Fruit fly (Drosophila melanogaster) whole organism, prepupa: ENCODE data around the gene t-cup.

Experiments
- Blimp-1 ChIP-seq: fragments of 200-800 bp; sonication (Bioruptor generic); optimal IDR thresholded peaks from 3 replicates; lab custom pipeline; 2017; ENCODE audit warnings: missing biosample characterization, missing genetic modification characterization, mild to moderate bottlenecking, moderate library complexity, missing genetic modification reagents
- CG10631 ChIP-seq: fragments of 200-800 bp; sonication (Bioruptor generic); optimal IDR thresholded peaks from 2 replicates; lab custom pipeline; 2016; ENCODE audit warnings: missing biosample characterization, missing genetic modification characterization
- CG10669 ChIP-seq: fragments of 200-800 bp; sonication (Bioruptor generic); optimal IDR thresholded peaks from 3 replicates; lab custom pipeline; 2018; ENCODE audit warnings: missing biosample characterization, mild to moderate bottlenecking, missing genetic modification characterization, moderate library complexity
- CG11294 ChIP-seq: fragments of 200-800 bp; sonication (Bioruptor generic); IDR thresholded peaks from 2 replicates; pipeline ENCODE4 v1.3.6; 2022; ENCODE audit warnings: missing biosample characterization, missing genetic modification characterization
- CG11762 ChIP-seq: fragments of 200-800 bp; sonication (Bioruptor generic); optimal IDR thresholded peaks from 3 replicates; lab custom pipeline; 2016; ENCODE audit warnings: missing biosample characterization, missing genetic modification characterization; ENCODE audit not compliant: insufficient read depth
- CG11902 ChIP-seq: fragments of 200-800 bp; sonication (Bioruptor generic); optimal IDR thresholded peaks from 3 replicates; lab custom pipeline; 2016; ENCODE audit warnings: missing biosample characterization, missing genetic modification characterization
- CG1621 ChIP-seq: fragments of 200-800 bp; sonication (Bioruptor generic); optimal IDR thresholded peaks from 3 replicates; lab custom pipeline; 2018; ENCODE audit warnings: missing biosample characterization, mild to moderate bottlenecking, missing genetic modification characterization
- CG16779 ChIP-seq: fragments of 200-800 bp; sonication (Bioruptor generic); optimal IDR thresholded peaks from 3 replicates; lab custom pipeline; 2017; ENCODE audit warnings: missing biosample characterization, mild to moderate bottlenecking, missing genetic modification characterization
- CG3032 ChIP-seq: fragments of 200-800 bp; optimal IDR thresholded peaks from 2 replicates; lab custom pipeline; 2019; ENCODE audit warnings: missing biosample characterization, mild to moderate bottlenecking, missing genetic modification characterization, moderate library complexity
- CG31627 ChIP-seq: fragments of 200-800 bp; sonication (Bioruptor generic); optimal IDR thresholded peaks from 3 replicates; lab custom pipeline; 2016; ENCODE audit warnings: missing biosample characterization, missing genetic modification characterization
- CG32006 ChIP-seq: fragments of 200-800 bp; sonication (Bioruptor generic); optimal IDR thresholded peaks from 3 replicates; lab custom pipeline; 2017; ENCODE audit warnings: missing biosample characterization, mild to moderate bottlenecking, missing genetic modification characterization
- CG34406 ChIP-seq: fragments of 200-800 bp; sonication (Bioruptor generic); optimal IDR thresholded peaks from 3 replicates; lab custom pipeline; 2016; ENCODE audit warnings: missing biosample characterization, missing genetic modification characterization
- CG3919 ChIP-seq: fragments of 200-800 bp; sonication (Bioruptor generic); optimal IDR thresholded peaks from 3 replicates; lab custom pipeline; 2016; ENCODE audit warnings: missing biosample characterization, missing genetic modification characterization
- CG4318 ChIP-seq: fragments of 200-800 bp; sonication (Bioruptor generic); optimal IDR thresholded peaks from 3 replicates; lab custom pipeline; 2017; ENCODE audit warnings: missing biosample characterization, mild to moderate bottlenecking, missing genetic modification characterization
- CG6163 ChIP-seq: fragments of 200-800 bp; sonication (Bioruptor generic); IDR thresholded peaks from 3 replicates; pipeline ENCODE4 v1.3.6; 2022; ENCODE audit warnings: missing biosample characterization, missing genetic modification characterization
- CG6276 ChIP-seq: fragments of 200-800 bp; sonication (Bioruptor generic); optimal IDR thresholded peaks from 2 replicates; lab custom pipeline; 2017; ENCODE audit warnings: missing biosample characterization, mild to moderate bottlenecking, missing genetic modification characterization
- CG6808 ChIP-seq: fragments of 200-800 bp; sonication (Bioruptor generic); optimal IDR thresholded peaks from 3 replicates; lab custom pipeline; 2017; ENCODE audit warnings: missing biosample characterization, missing genetic modification characterization, mild to moderate bottlenecking, moderate library complexity, missing genetic modification reagents
- CG7368 ChIP-seq: fragments of 200-800 bp; sonication (Bioruptor generic); optimal IDR thresholded peaks from 3 replicates; lab custom pipeline; 2016; ENCODE audit warnings: missing biosample characterization, missing genetic modification characterization
- CG8119 ChIP-seq: fragments of 200-800 bp; sonication (Bioruptor generic); IDR thresholded peaks from 3 replicates; pipeline ENCODE4 v1.3.6; 2022; ENCODE audit warnings: missing biosample characterization, missing genetic modification characterization
- CG9139 ChIP-seq: fragments of 200-800 bp; sonication (Bioruptor generic); optimal IDR thresholded peaks from 3 replicates; lab custom pipeline; 2017; ENCODE audit warnings: missing biosample characterization, mild to moderate bottlenecking, missing genetic modification characterization
- Eip75B ChIP-seq: fragments of 200-800 bp; sonication (Bioruptor generic); optimal IDR thresholded peaks from 3 replicates; lab custom pipeline; 2016; ENCODE audit warnings: missing biosample characterization, missing genetic modification characterization
- Eip78C ChIP-seq: fragments of 200-800 bp; sonication (Bioruptor generic); peaks from one replicate; lab custom pipeline; 2016; ENCODE audit warnings: missing biosample characterization, missing genetic modification characterization
- Ets21C ChIP-seq: fragments of 200-800 bp; sonication (Bioruptor generic); optimal IDR thresholded peaks from 3 replicates; lab custom pipeline; 2016; ENCODE audit warnings: missing biosample characterization, missing genetic modification characterization
- Ets96B ChIP-seq: fragments of 200-800 bp; optimal IDR thresholded peaks from 2 replicates; lab custom pipeline; 2019; ENCODE audit warnings: missing biosample characterization, mild to moderate bottlenecking, missing genetic modification characterization, moderate library complexity
- Gug ChIP-seq: fragments of 200-800 bp; sonication (Bioruptor generic); IDR thresholded peaks from 2 replicates; pipeline ENCODE4 v1.3.6; 2022; ENCODE audit warnings: missing biosample characterization, missing genetic modification characterization
- Hr39 ChIP-seq: fragments of 200-800 bp; sonication (Bioruptor generic); optimal IDR thresholded peaks from 2 replicates; lab custom pipeline; 2016; ENCODE audit warnings: missing biosample characterization, missing genetic modification characterization
- Hr4 ChIP-seq: fragments of 200-800 bp; sonication (Bioruptor generic); optimal IDR thresholded peaks from 3 replicates; lab custom pipeline; 2016; ENCODE audit warnings: missing biosample characterization, missing genetic modification characterization
- Lpt ChIP-seq: fragments of 200-800 bp; sonication (Bioruptor generic); optimal IDR thresholded peaks from 3 replicates; lab custom pipeline; 2016; ENCODE audit warnings: missing biosample characterization, missing genetic modification characterization
- Met ChIP-seq: fragments of 200-800 bp; sonication (Bioruptor generic); optimal IDR thresholded peaks from 3 replicates; lab custom pipeline; 2016; ENCODE audit warnings: missing biosample characterization, missing genetic modification characterization
- Sox102F ChIP-seq: fragments of 200-800 bp; sonication (Bioruptor generic); optimal IDR thresholded peaks from 2 replicates; lab custom pipeline; 2016; ENCODE audit warnings: missing biosample characterization, mild to moderate bottlenecking, missing genetic modification characterization
- Sox15 ChIP-seq: fragments of 200-800 bp; sonication (Bioruptor generic); optimal IDR thresholded peaks from 3 replicates; lab custom pipeline; 2016; ENCODE audit warnings: missing biosample characterization, missing genetic modification characterization
- achi ChIP-seq: fragments of 200-800 bp; sonication (Bioruptor generic); optimal IDR thresholded peaks from 3 replicates; lab custom pipeline; 2016; ENCODE audit warnings: missing biosample characterization, missing genetic modification characterization
- acj6 ChIP-seq: fragments of 200-800 bp; sonication (Bioruptor generic); optimal IDR thresholded peaks from 3 replicates; lab custom pipeline; 2016; ENCODE audit warnings: missing biosample characterization, missing genetic modification characterization
- cyc ChIP-seq: fragments of 200-800 bp; sonication (Bioruptor generic); optimal IDR thresholded peaks from 3 replicates; lab custom pipeline; 2016; ENCODE audit warnings: missing biosample characterization, missing genetic modification characterization
- dac ChIP-seq: fragments of 200-800 bp; sonication (Bioruptor generic); optimal IDR thresholded peaks from 2 replicates; lab custom pipeline; 2017; ENCODE audit warnings: missing biosample characterization, mild to moderate bottlenecking, missing genetic modification characterization
- dsx ChIP-seq: fragments of 200-800 bp; optimal IDR thresholded peaks from 3 replicates; lab custom pipeline; 2019; ENCODE audit warnings: missing biosample characterization, mild to moderate bottlenecking, missing genetic modification characterization, moderate library complexity; ENCODE audit not compliant: poor library complexity, severe bottlenecking
- fd59A ChIP-seq: fragments of 200-800 bp; sonication (Bioruptor generic); optimal IDR thresholded peaks from 2 replicates; lab custom pipeline; 2017; ENCODE audit warnings: missing biosample characterization, mild to moderate bottlenecking, missing genetic modification characterization, missing genetic modification reagents
- fkh ChIP-seq: fragments of 200-800 bp; sonication (Bioruptor generic); optimal IDR thresholded peaks from 3 replicates; lab custom pipeline; 2017; ENCODE audit warnings: missing biosample characterization, mild to moderate bottlenecking, missing genetic modification characterization, moderate library complexity
- net ChIP-seq: fragments of 200-800 bp; sonication (Bioruptor generic); optimal IDR thresholded peaks from 3 replicates; lab custom pipeline; 2016; ENCODE audit warnings: missing biosample characterization, missing genetic modification characterization
- pdm3 ChIP-seq: fragments of 200-800 bp; sonication (Bioruptor generic); optimal IDR thresholded peaks from 3 replicates; lab custom pipeline; 2016; ENCODE audit warnings: missing biosample characterization, missing genetic modification characterization
- salr ChIP-seq, 2 experiments: fragments of 200-800 bp; sonication (Bioruptor generic); optimal IDR thresholded peaks; 3 replicates each; lab custom pipeline; 2016 to 2018; ENCODE audit warnings: missing biosample characterization in 2 of 2, missing genetic modification characterization in 2 of 2, mild to moderate bottlenecking in 1 of 2
- spab ChIP-seq: fragments of 200-800 bp; sonication (Bioruptor generic); optimal IDR thresholded peaks from 2 replicates; lab custom pipeline; 2017; ENCODE audit warnings: missing biosample characterization, mild to moderate bottlenecking, missing genetic modification characterization, missing genetic modification reagents
- ss ChIP-seq, 2 experiments: fragments of 200-800 bp; sonication (Bioruptor generic); optimal IDR thresholded peaks; 2 replicates in 1 of 2; 3 replicates in 1 of 2; lab custom pipeline; 2017 to 2018; ENCODE audit warnings: mild to moderate bottlenecking in 2 of 2, missing biosample characterization in 2 of 2, missing genetic modification characterization in 2 of 2, moderate library complexity in 1 of 2
- svp ChIP-seq: fragments of 200-800 bp; sonication (Bioruptor generic); peaks from one replicate; lab custom pipeline; 2016; ENCODE audit warnings: missing biosample characterization, missing genetic modification characterization

Gene t-cup

DNA sequence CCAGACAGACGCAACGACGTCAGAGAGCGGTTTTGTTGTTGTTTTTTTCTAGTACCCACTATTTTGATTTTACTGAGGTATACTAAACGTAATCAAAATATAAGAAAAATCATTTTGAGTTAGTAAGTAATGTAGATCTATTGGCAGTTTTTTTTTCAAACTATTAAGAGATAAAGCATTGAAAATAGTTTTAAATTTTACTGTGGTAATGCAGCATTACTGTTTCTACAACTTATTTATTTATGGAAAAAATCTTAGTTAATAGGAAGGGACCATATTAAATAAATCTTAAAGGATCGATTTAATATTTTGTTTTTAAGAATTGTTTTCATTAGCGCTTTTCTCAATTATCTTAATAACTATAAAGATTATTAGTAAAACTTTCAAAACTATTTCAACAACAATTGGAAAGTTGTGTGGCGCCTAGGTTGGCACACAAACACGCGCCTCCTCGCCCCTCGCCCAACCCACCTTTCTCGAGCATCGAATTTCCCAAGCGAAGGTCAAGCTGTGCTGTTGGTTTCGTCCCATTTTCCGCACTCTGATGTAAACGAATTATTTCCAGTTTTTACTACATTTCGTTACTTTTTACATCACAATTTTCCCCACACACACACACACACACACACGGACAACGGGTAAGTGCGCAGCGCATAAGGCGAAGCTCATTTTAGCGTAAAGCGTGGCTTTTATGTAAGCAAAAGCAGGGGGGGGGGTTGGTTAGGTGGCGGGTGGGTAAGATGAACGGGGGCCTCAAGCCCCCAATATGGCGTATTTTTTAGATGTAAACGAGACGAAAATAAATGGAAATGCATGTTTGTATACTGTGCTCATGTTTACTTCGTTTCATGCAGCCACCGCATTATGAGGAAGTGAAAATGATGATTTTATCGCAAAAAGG lies 33.1 kb upstream of the t-cup start (continued):
- TF ChIP-seq Eip75B (GFP tag; lab: Kevin White, UChicago) (no peak), net (GFP tag; lab: Kevin White, UChicago) (peak; percentile 3), CG8119 (GFP tag; lab: Robert Waterston, UW) (no peak; the same call in 2 of the 3 replicates), Sox15 (GFP tag; lab: Kevin White, UChicago) (no peak), fd59A (GFP tag; lab: Kevin White, UChicago) (no peak), pdm3 (GFP tag; lab: Kevin White, UChicago) (peak; percentile 29), CG34406 (GFP tag; lab: Kevin White, UChicago) (no peak), CG6808 (no peak), fkh (peak; percentile 23), Lpt (no peak), CG3032 (tag; lab: Kevin White, UChicago) (no peak), CG10669 (no peak)

DNA sequence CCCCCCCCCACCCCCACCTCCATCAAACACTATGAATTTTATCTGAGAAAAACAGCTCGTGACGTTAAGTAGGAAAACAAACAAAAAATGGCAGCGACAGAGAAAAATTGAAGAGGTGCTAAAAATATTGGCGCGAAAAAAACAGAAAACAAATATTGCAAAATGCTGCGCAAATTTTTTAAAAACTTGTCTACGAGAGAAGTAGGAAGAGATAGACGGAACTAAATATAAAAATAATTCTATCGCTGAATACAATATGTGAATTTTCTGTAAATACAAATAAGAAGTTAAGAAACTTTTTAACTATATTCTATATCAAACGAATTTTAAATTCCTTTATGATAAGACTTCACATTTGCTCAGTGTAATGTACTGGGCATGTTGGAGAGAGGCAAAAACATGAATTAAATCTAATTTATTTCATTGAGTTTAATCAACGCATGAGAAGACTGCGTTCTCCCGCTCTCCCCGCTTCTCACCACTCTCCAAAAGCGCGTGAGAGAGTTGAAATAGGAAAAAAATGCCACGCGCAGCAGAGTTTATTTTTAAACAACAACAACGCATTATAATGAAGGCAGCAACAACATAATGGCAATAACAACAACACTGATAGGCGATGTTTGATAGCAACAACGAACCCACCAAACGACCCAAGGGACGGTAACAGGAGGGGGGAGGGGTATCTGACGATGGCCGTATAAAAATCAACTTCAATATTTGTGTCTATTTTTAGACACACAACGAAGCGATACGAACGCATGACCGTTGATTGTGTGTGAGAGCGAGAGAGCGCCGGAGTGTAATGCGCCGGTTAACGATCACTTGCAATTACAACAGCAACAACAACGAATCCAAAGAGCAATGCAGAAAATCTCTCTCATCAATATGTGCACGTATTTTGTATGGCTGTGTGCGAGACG lies 32.2 kb upstream of the t-cup start:
- peak; percentile 27 for TF ChIP-seq CG3032 (tag; lab: Kevin White, UChicago)
- TF ChIP-seq CG31627 (GFP tag; lab: Kevin White, UChicago), result no peak
- TF ChIP-seq CG11294 (GFP tag; lab: Robert Waterston, UW), result peak; percentile 7; the same call in 1 of the 2 replicates
- TF ChIP-seq CG1621 (tag; lab: Kevin White, UChicago), result peak; percentile 62
- peak; percentile 41 for TF ChIP-seq CG4318 (GFP tag; lab: Kevin White, UChicago)
- peak; percentile 10 for TF ChIP-seq Sox102F (GFP tag; lab: Kevin White, UChicago)
- TF ChIP-seq Hr39 (GFP tag; lab: Kevin White, UChicago), result peak; percentile 14
- no peak for TF ChIP-seq spab (GFP tag; lab: Kevin White, UChicago)
- TF ChIP-seq Eip75B (GFP tag; lab: Kevin White, UChicago), result peak; percentile 21
- no peak for TF ChIP-seq CG11902 (GFP tag; lab: Kevin White, UChicago)
- TF ChIP-seq Ets21C (GFP tag; lab: Kevin White, UChicago), result no peak
- no peak for TF ChIP-seq cyc (GFP tag; lab: Kevin White, UChicago)
- peak; percentile 59 for TF ChIP-seq CG10631
- TF ChIP-seq Blimp-1 (GFP tag; lab: Kevin White, UChicago), result no peak
- peak; percentile 94 for TF ChIP-seq svp (GFP tag; lab: Kevin White, UChicago)
- peak; percentile 31 for TF ChIP-seq Gug (GFP tag; lab: Robert Waterston, UW)
- peak; percentile 39 for TF ChIP-seq Ets96B (tag; lab: Kevin White, UChicago)
- peak; percentile 65 for TF ChIP-seq Hr4 (GFP tag; lab: Kevin White, UChicago)
- peak; percentile 52 for TF ChIP-seq achi
- TF ChIP-seq net (GFP tag; lab: Kevin White, UChicago), result no peak
- peak; percentile 52 for TF ChIP-seq CG3919 (GFP tag; lab: Kevin White, UChicago)
- TF ChIP-seq ss (GFP tag; optimal IDR thresholded peaks at IDR 0.05; lab: Kevin White, UChicago), result peak; percentile 74 to 87
- TF ChIP-seq salr (GFP tag; optimal IDR thresholded peaks at IDR 0.05; lab: Kevin White, UChicago), result peak in 1 of 2 experiments; percentile 55
- peak; percentile 95 for TF ChIP-seq fkh
- TF ChIP-seq pdm3 (GFP tag; lab: Kevin White, UChicago), result peak; percentile 29
- TF ChIP-seq CG16779 (tag; lab: Kevin White, UChicago), result peak; percentile 69
- peak; percentile 76 for TF ChIP-seq CG32006
- TF ChIP-seq acj6 (GFP tag; lab: Kevin White, UChicago), result peak; percentile 32
- no peak for TF ChIP-seq CG7368 (GFP tag; lab: Kevin White, UChicago)
- peak; percentile 34 for TF ChIP-seq Met (GFP tag; lab: Kevin White, UChicago)
- TF ChIP-seq CG6808, result peak; percentile 75
- TF ChIP-seq dac, result peak; percentile 14
- TF ChIP-seq CG9139 (GFP tag; lab: Kevin White, UChicago), result peak; percentile 59
- no peak for TF ChIP-seq CG11762 (GFP tag; lab: Kevin White, UChicago)
- TF ChIP-seq CG8119 (GFP tag; lab: Robert Waterston, UW), result peak; percentile 78
- peak; percentile 59 for TF ChIP-seq Eip78C
- TF ChIP-seq dsx, result peak; percentile 100
- TF ChIP-seq Sox15 (GFP tag; lab: Kevin White, UChicago), result no peak
- peak; percentile 70 for TF ChIP-seq CG6163 (GFP tag; lab: Robert Waterston, UW)
- peak; percentile 72 for TF ChIP-seq CG6276 (GFP tag; lab: Kevin White, UChicago)
